Fruit fly (Drosophila melanogaster): ENCODE results near the gene CG7202.
A peak's percentile ranks its signal among the peaks of the same experiment; 100 is the strongest.

dm6 chr3L:21539245-21540196 is 46.9 kb upstream of the CG7202 start, which contains the start of the genes COX8 and VhaM9.7-b:
- no peak for TF ChIP-seq CG8478 (optimal IDR thresholded peaks at IDR 0.05)
- peak; percentile 13 to 14 for TF ChIP-seq CTCF (optimal IDR thresholded peaks at IDR 0.05)
